Worm (Caenorhabditis elegans) whole organism, late embryonic: ENCODE measurements around the gene Y11D7A.7.

ENCODE experiments used
- C08G9.2 ChIP-seq: sonication (generic microtip); optimal IDR thresholded peaks from 2 replicates; lab custom pipeline; 2016; ENCODE audit warnings: mild to moderate bottlenecking, missing genetic modification characterization, moderate library complexity, missing compliant biosample characterization
- C38D4.7 ChIP-seq: fragments of 200-800 bp; sonication (Bioruptor generic); optimal IDR thresholded peaks from 2 replicates; lab custom pipeline; 2018; ENCODE audit warnings: mild to moderate bottlenecking, missing genetic modification characterization, moderate library complexity, missing compliant biosample characterization
- K02D7.2 ChIP-seq: sonication (generic microtip); optimal IDR thresholded peaks from 2 replicates; lab custom pipeline; 2017; ENCODE audit warnings: mild to moderate bottlenecking, missing genetic modification characterization, missing compliant biosample characterization
- T23F11.4 ChIP-seq: fragments of 200-800 bp; sonication (Bioruptor generic); optimal IDR thresholded peaks from 2 replicates; lab custom pipeline; 2018; ENCODE audit warnings: mild to moderate bottlenecking, missing genetic modification characterization, missing compliant biosample characterization
- Y22D7AL.16 ChIP-seq: sonication (generic microtip); optimal IDR thresholded peaks from 2 replicates; lab custom pipeline; 2016; ENCODE audit warnings: missing genetic modification characterization, missing compliant biosample characterization
- ahr-1 ChIP-seq: sonication (generic microtip); optimal IDR thresholded peaks from 2 replicates; lab custom pipeline; 2016; ENCODE audit warnings: missing genetic modification characterization, missing compliant biosample characterization
- ceh-19 ChIP-seq: fragments of 200-800 bp; sonication (Bioruptor generic); optimal IDR thresholded peaks from 2 replicates; lab custom pipeline; 2018; ENCODE audit warnings: mild to moderate bottlenecking, missing genetic modification characterization, missing compliant biosample characterization
- ceh-2 ChIP-seq: sonication (generic microtip); optimal IDR thresholded peaks from 2 replicates; lab custom pipeline; 2016; ENCODE audit warnings: missing genotype, missing genetic modification characterization, missing compliant biosample characterization
- ceh-22 ChIP-seq: sonication (generic microtip); optimal IDR thresholded peaks from 2 replicates; lab custom pipeline; 2017; ENCODE audit warnings: missing biosample characterization, missing genetic modification characterization
- ceh-24 ChIP-seq: sonication (generic microtip); optimal IDR thresholded peaks from 2 replicates; lab custom pipeline; 2016; ENCODE audit warnings: mild to moderate bottlenecking, missing genetic modification characterization, missing compliant biosample characterization
- ceh-31 ChIP-seq: sonication (generic microtip); optimal IDR thresholded peaks from 2 replicates; lab custom pipeline; 2016; ENCODE audit warnings: missing genetic modification characterization, missing compliant biosample characterization
- ceh-48 ChIP-seq: sonication (generic microtip); optimal IDR thresholded peaks from 2 replicates; lab custom pipeline; 2016; ENCODE audit warnings: missing genetic modification characterization, inconsistent platforms, missing compliant biosample characterization
- ceh-6 ChIP-seq: fragments of 200-800 bp; sonication (Bioruptor generic); optimal IDR thresholded peaks from 2 replicates; lab custom pipeline; 2018; ENCODE audit warnings: mild to moderate bottlenecking, missing genetic modification characterization, missing compliant biosample characterization
- ceh-9 ChIP-seq: sonication (generic microtip); optimal IDR thresholded peaks from 2 replicates; lab custom pipeline; 2016; ENCODE audit warnings: mild to moderate bottlenecking, missing genetic modification characterization, inconsistent platforms, missing compliant biosample characterization
- dve-1 ChIP-seq: sonication (generic microtip); optimal IDR thresholded peaks from 2 replicates; lab custom pipeline; 2017; ENCODE audit warnings: antibody characterized with exemption, mild to moderate bottlenecking, missing genetic modification characterization, missing compliant biosample characterization
- ets-4 ChIP-seq: sonication (generic microtip); optimal IDR thresholded peaks from 2 replicates; lab custom pipeline; 2016; ENCODE audit warnings: missing genetic modification characterization, missing compliant biosample characterization
- eyg-1 ChIP-seq: sonication (generic microtip); optimal IDR thresholded peaks from 2 replicates; lab custom pipeline; 2016; ENCODE audit warnings: missing genotype, missing genetic modification characterization, missing compliant biosample characterization
- fkh-10 ChIP-seq: fragments of 150-350 bp; optimal IDR thresholded peaks from 2 replicates; lab custom pipeline; 2014; ENCODE audit warnings: missing biosample characterization, missing genetic modification reagents, missing genetic modification characterization
- gmeb-2 ChIP-seq: sonication (generic microtip); optimal IDR thresholded peaks from 2 replicates; lab custom pipeline; 2016; ENCODE audit warnings: missing genetic modification characterization, inconsistent platforms, missing compliant biosample characterization
- hlh-13 ChIP-seq: fragments of 200-800 bp; sonication (Bioruptor generic); optimal IDR thresholded peaks from 2 replicates; lab custom pipeline; 2018; ENCODE audit warnings: mild to moderate bottlenecking, missing genetic modification characterization, missing compliant biosample characterization
- hlh-15 ChIP-seq: sonication (generic microtip); optimal IDR thresholded peaks from 2 replicates; lab custom pipeline; 2016; ENCODE audit warnings: missing genetic modification characterization, missing compliant biosample characterization
- hlh-30 ChIP-seq: sonication (generic microtip); optimal IDR thresholded peaks from 2 replicates; lab custom pipeline; 2017; ENCODE audit warnings: antibody characterized with exemption, missing genetic modification characterization, missing compliant biosample characterization; ENCODE audit not compliant: insufficient read depth
- hlh-6 ChIP-seq: sonication (generic microtip); optimal IDR thresholded peaks from 2 replicates; lab custom pipeline; 2016; ENCODE audit warnings: missing genotype, missing genetic modification characterization, missing compliant biosample characterization
- lim-6 ChIP-seq: sonication (generic microtip); optimal IDR thresholded peaks from 2 replicates; lab custom pipeline; 2016; ENCODE audit warnings: missing genetic modification characterization, missing compliant biosample characterization
- lin-11 ChIP-seq: fragments of 200-800 bp; sonication (Bioruptor generic); optimal IDR thresholded peaks from 2 replicates; lab custom pipeline; 2018; ENCODE audit warnings: mild to moderate bottlenecking, missing genetic modification characterization, missing compliant biosample characterization
- nfya-1 ChIP-seq: sonication (generic microtip); optimal IDR thresholded peaks from 2 replicates; lab custom pipeline; 2017; ENCODE audit warnings: missing genetic modification characterization, mild to moderate bottlenecking, missing compliant biosample characterization, antibody characterized with exemption, moderate library complexity
- nhr-232 ChIP-seq: sonication (generic microtip); optimal IDR thresholded peaks from 2 replicates; lab custom pipeline; 2016; ENCODE audit warnings: missing genetic modification characterization, missing compliant biosample characterization
- pag-3 ChIP-seq: sonication (generic microtip); optimal IDR thresholded peaks from 2 replicates; lab custom pipeline; 2016; ENCODE audit warnings: missing compliant biosample characterization, missing genetic modification characterization, borderline replicate concordance
- pat-9 ChIP-seq: fragments of 200-800 bp; sonication (Bioruptor generic); optimal IDR thresholded peaks from 2 replicates; lab custom pipeline; 2018; ENCODE audit warnings: mild to moderate bottlenecking, missing genetic modification characterization, moderate library complexity, missing compliant biosample characterization
- ref-2 ChIP-seq: sonication (generic microtip); optimal IDR thresholded peaks from 2 replicates; lab custom pipeline; 2016; ENCODE audit warnings: missing genetic modification characterization, missing compliant biosample characterization
- rnt-1 ChIP-seq: sonication (generic microtip); optimal IDR thresholded peaks from 2 replicates; lab custom pipeline; 2016; ENCODE audit warnings: missing genetic modification characterization, missing compliant biosample characterization
- sox-2 ChIP-seq: fragments of 200-800 bp; sonication (Bioruptor generic); IDR thresholded peaks from 2 replicates; pipeline ENCODE4 v1.3.6; 2022; ENCODE audit warnings: missing genetic modification reagents, missing genetic modification characterization, missing compliant biosample characterization
- syd-9 ChIP-seq: sonication (generic microtip); optimal IDR thresholded peaks from 2 replicates; lab custom pipeline; 2016; ENCODE audit warnings: mild to moderate bottlenecking, missing genetic modification characterization, moderate library complexity, missing compliant biosample characterization
- tbx-2 ChIP-seq: sonication (generic microtip); optimal IDR thresholded peaks from 2 replicates; lab custom pipeline; 2016; ENCODE audit warnings: missing genetic modification characterization, missing compliant biosample characterization
- unc-42 ChIP-seq: sonication (generic microtip); optimal IDR thresholded peaks from 2 replicates; lab custom pipeline; 2016; ENCODE audit warnings: missing genotype, missing genetic modification characterization, missing compliant biosample characterization
- unc-55 ChIP-seq: sonication (generic microtip); optimal IDR thresholded peaks from 2 replicates; lab custom pipeline; 2017; ENCODE audit warnings: missing biosample characterization, missing genetic modification reagents, missing genetic modification characterization
- zip-5 ChIP-seq: sonication (generic microtip); optimal IDR thresholded peaks from 2 replicates; lab custom pipeline; 2016; ENCODE audit warnings: missing genetic modification characterization, missing compliant biosample characterization
- ztf-16 ChIP-seq: sonication (generic microtip); optimal IDR thresholded peaks from 2 replicates; lab custom pipeline; 2017; ENCODE audit warnings: missing genetic modification characterization, missing compliant biosample characterization

Gene Y11D7A.7

DNA sequence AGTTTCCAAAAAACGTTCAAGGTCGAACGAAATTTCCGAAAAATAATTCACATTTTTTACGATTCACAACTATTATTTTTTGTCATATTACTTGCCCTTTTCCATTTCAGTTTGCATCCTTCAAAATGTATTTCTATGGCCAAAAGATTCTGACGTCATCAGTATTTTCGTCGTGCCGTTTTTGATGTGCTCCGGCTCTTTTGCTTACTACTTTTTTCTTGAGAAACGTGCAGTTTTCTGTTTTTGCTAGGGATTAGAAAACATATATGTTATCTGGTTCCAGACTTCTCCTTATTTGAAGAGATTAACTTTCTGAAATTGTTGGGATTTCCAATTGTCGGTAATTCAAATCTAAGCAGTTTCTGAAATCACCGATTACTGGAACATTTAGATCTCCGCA lies 33.5 kb upstream of the Y11D7A.7 start:
- no peak for TF ChIP-seq lin-11
- no peak for TF ChIP-seq nfya-1 (tag; lab: Kevin White, UChicago)
- TF ChIP-seq pag-3 = no peak
- TF ChIP-seq unc-55 = no peak
- no peak for TF ChIP-seq dve-1 (tag; lab: Kevin White, UChicago)
- TF ChIP-seq rnt-1 (tag; lab: Kevin White, UChicago) = no peak
- no peak for TF ChIP-seq nhr-232 (tag; lab: Kevin White, UChicago)
- TF ChIP-seq lim-6 (tag; lab: Kevin White, UChicago) = no peak
- no peak for TF ChIP-seq hlh-15
- no peak for TF ChIP-seq ceh-9 (tag; lab: Kevin White, UChicago)
- no peak for TF ChIP-seq ceh-22 (tag; lab: Kevin White, UChicago)
- TF ChIP-seq ceh-19 (GFP tag; lab: Kevin White, UChicago) = no peak
- TF ChIP-seq ref-2 (tag; lab: Kevin White, UChicago) = no peak
- TF ChIP-seq fkh-10 (GFP tag; lab: Kevin White, UChicago) = no peak
- no peak for TF ChIP-seq C38D4.7 (GFP tag; lab: Kevin White, UChicago)
- TF ChIP-seq ahr-1 (tag; lab: Kevin White, UChicago) = no peak
- TF ChIP-seq ztf-16 (tag; lab: Kevin White, UChicago) = no peak

DNA sequence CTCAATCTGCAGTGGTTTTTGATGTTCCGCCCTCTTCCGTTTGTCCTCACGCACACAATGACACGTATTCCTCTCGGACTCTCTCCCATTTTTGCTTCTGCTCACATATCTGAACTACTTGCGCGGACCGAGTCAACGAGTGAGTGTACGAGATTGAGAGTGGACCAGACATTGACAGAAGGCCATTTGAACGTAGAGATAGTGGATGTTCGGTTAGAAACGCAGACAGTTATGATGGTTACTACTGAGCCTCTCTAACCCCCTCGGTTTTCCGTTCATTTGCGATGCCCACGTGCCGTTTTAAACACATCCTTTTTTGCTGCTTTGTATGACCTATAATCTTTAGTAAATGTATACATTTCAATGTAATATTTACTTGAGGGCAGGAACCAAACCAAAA lies 32.9 kb upstream of the Y11D7A.7 start:
- TF ChIP-seq syd-9 (tag; lab: Kevin White, UChicago) (no peak), hlh-30 (tag; lab: Kevin White, UChicago) (peak; percentile 70), zip-5 (tag; lab: Kevin White, UChicago) (no peak), ceh-24 (tag; lab: Kevin White, UChicago) (no peak), tbx-2 (tag; lab: Kevin White, UChicago) (peak; percentile 44), ets-4 (no peak), ceh-31 (tag; lab: Kevin White, UChicago) (peak; percentile 68), sox-2 (no peak), nfya-1 (tag; lab: Kevin White, UChicago) (peak; percentile 37), unc-42 (tag; lab: Kevin White, UChicago) (peak; percentile 46), C08G9.2 (tag; lab: Kevin White, UChicago) (no peak), gmeb-2 (tag; lab: Kevin White, UChicago) (no peak), Y22D7AL.16 (tag; lab: Kevin White, UChicago) (no peak)

DNA sequence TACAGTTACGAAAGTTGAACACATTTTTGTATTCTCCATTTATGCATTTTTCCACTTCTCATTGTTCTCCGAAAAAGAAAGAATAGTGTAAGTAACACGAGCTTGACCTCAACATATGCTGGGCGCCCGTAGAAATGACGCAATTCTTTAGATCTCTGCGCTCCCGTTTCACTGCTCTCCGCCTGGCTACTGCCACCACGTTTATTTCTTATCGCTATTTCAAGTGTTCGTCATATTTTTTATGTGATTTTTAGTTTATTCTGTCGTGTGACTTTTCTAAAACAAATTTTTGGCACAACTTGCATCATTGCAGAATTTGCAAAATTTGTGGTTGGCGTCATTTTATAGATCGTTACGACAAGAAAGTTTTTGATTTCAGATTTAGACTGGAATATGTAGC lies 32.4 kb upstream of the Y11D7A.7 start:
- TF ChIP-seq dve-1 (tag; lab: Kevin White, UChicago) = no peak
- no peak for TF ChIP-seq nfya-1 (tag; lab: Kevin White, UChicago)
- TF ChIP-seq pat-9 (tag; lab: Kevin White, UChicago) = no peak
- no peak for TF ChIP-seq ceh-6
- TF ChIP-seq K02D7.2 (tag; lab: Kevin White, UChicago) = no peak
- TF ChIP-seq fkh-10 (GFP tag; lab: Kevin White, UChicago) = no peak
- no peak for TF ChIP-seq ahr-1 (tag; lab: Kevin White, UChicago)
- TF ChIP-seq ceh-9 (tag; lab: Kevin White, UChicago) = no peak
- TF ChIP-seq hlh-13 = no peak
- no peak for TF ChIP-seq ceh-2 (tag; lab: Kevin White, UChicago)
- no peak for TF ChIP-seq ztf-16 (tag; lab: Kevin White, UChicago)
- TF ChIP-seq T23F11.4 (GFP tag; lab: Kevin White, UChicago) = no peak

DNA sequence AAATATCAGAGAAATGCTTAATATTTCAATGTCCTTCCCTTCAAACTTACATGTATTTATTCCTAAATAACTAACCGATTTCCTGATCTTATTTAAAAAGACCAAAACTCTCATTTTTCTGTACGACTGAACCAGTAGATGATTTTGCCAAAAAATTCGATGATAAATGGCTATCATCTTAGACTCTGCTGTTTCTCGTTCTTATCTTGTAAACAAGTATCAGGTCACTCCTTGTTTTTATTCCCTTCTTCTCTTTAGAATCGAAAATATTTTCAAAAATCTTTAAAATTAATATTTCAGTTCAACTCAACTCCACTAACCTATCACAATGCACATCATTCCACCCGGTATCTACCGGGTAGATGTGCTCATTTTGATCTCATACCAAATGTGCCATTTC lies 31.9 kb upstream of the Y11D7A.7 start, which contains the start of gene C46C2.2:
Gene C46C2.2 (plus strand): TSS at position 301 of the 400 bp plus-strand sequence.
- TF ChIP-seq K02D7.2 (tag; lab: Kevin White, UChicago) = no peak
- TF ChIP-seq hlh-6 = no peak
- no peak for TF ChIP-seq ceh-48
- TF ChIP-seq pag-3 = no peak
- TF ChIP-seq eyg-1 = no peak
